Fruit fly (Drosophila melanogaster) whole organism, embryonic: ENCODE results near the gene Dh31.

ENCODE experiments used
- Atf6 ChIP-seq: fragments of 200-800 bp; sonication (Bioruptor generic); IDR thresholded peaks from 2 replicates; pipeline ENCODE4 v1.3.6; 2022; ENCODE audit warnings: missing biosample characterization, missing genetic modification characterization
- B-H2 ChIP-seq: fragments of 200-800 bp; sonication (Bioruptor generic); optimal IDR thresholded peaks from 2 replicates; lab custom pipeline; 2018; ENCODE audit warnings: missing biosample characterization, mild to moderate bottlenecking, missing genetic modification characterization
- CG10267 ChIP-seq: fragments of 200-800 bp; sonication (Bioruptor generic); optimal IDR thresholded peaks from 2 replicates; lab custom pipeline; 2018; ENCODE audit warnings: missing biosample characterization, mild to moderate bottlenecking, missing genetic modification characterization, moderate library complexity
- CG10462 ChIP-seq: fragments of 200-800 bp; sonication (Bioruptor generic); optimal IDR thresholded peaks from 2 replicates; lab custom pipeline; 2016; ENCODE audit warnings: missing biosample characterization, missing genetic modification characterization
- CG10543 ChIP-seq: fragments of 200-800 bp; sonication (Bioruptor generic); optimal IDR thresholded peaks from 3 replicates; lab custom pipeline; 2017; ENCODE audit warnings: missing biosample characterization, mild to moderate bottlenecking, missing genetic modification characterization, moderate library complexity
- CG10654 ChIP-seq: fragments of 200-800 bp; sonication (Bioruptor generic); optimal IDR thresholded peaks from 2 replicates; lab custom pipeline; 2016; ENCODE audit warnings: missing biosample characterization, missing genetic modification characterization
- CG10979 ChIP-seq: fragments of 200-800 bp; sonication (Bioruptor generic); optimal IDR thresholded peaks from 2 replicates; lab custom pipeline; 2018; ENCODE audit warnings: missing biosample characterization, mild to moderate bottlenecking, missing genetic modification characterization, moderate library complexity
- CG13287 ChIP-seq: fragments of 200-800 bp; sonication (Bioruptor generic); IDR thresholded peaks from 2 replicates; pipeline ENCODE4 v1.3.6; 2022; ENCODE audit warnings: missing biosample characterization, missing genetic modification characterization; ENCODE audit not compliant: partially characterized antibody
- CG13296 ChIP-seq: fragments of 200-800 bp; sonication (Bioruptor generic); optimal IDR thresholded peaks from 3 replicates; lab custom pipeline; 2018; ENCODE audit warnings: missing biosample characterization, mild to moderate bottlenecking, missing genetic modification characterization
- CG17359 ChIP-seq: fragments of 200-800 bp; sonication (Bioruptor generic); optimal IDR thresholded peaks from 3 replicates; lab custom pipeline; 2018; ENCODE audit warnings: missing biosample characterization, mild to moderate bottlenecking, missing genetic modification characterization, moderate library complexity
- CG2202 ChIP-seq: fragments of 200-800 bp; sonication (Bioruptor generic); optimal IDR thresholded peaks from 2 replicates; lab custom pipeline; 2018; ENCODE audit warnings: missing biosample characterization, mild to moderate bottlenecking, missing genetic modification characterization
- CG34224 ChIP-seq: fragments of 200-800 bp; sonication (Bioruptor generic); IDR thresholded peaks from 3 replicates; pipeline ENCODE4 v1.3.6; 2022; ENCODE audit warnings: missing biosample characterization, missing genetic modification characterization; ENCODE audit not compliant: partially characterized antibody
- CG34376 ChIP-seq: fragments of 200-800 bp; sonication (Bioruptor generic); optimal IDR thresholded peaks from 2 replicates; lab custom pipeline; 2018; ENCODE audit warnings: missing biosample characterization, mild to moderate bottlenecking, missing genetic modification characterization
- CG4404 ChIP-seq: fragments of 200-800 bp; sonication (Bioruptor generic); IDR thresholded peaks from 2 replicates; pipeline ENCODE4 v1.3.6; 2022; ENCODE audit warnings: missing biosample characterization, missing genetic modification characterization
- CG6813 ChIP-seq: fragments of 200-800 bp; sonication (Bioruptor generic); optimal IDR thresholded peaks from 2 replicates; lab custom pipeline; 2017; ENCODE audit warnings: missing biosample characterization, missing genetic modification characterization, mild to moderate bottlenecking, moderate library complexity, missing genetic modification reagents
- CG7372 ChIP-seq: fragments of 200-800 bp; sonication (Bioruptor generic); IDR thresholded peaks from 2 replicates; pipeline ENCODE4 v1.3.6; 2022; ENCODE audit warnings: missing biosample characterization, missing genetic modification characterization
- CG7963 ChIP-seq: fragments of 200-800 bp; sonication (Bioruptor generic); IDR thresholded peaks from 3 replicates; pipeline ENCODE4 v1.3.6; 2022; ENCODE audit warnings: missing biosample characterization, missing genetic modification characterization; ENCODE audit not compliant: partially characterized antibody
- CTCF ChIP-seq: fragments of 200-800 bp; sonication (Bioruptor generic); optimal IDR thresholded peaks from 2 replicates; lab custom pipeline; 2017; ENCODE audit warnings: missing biosample characterization, mild to moderate bottlenecking, missing genetic modification characterization, moderate library complexity
- Dp ChIP-seq: fragments of 200-800 bp; sonication (Bioruptor generic); optimal IDR thresholded peaks from 2 replicates; lab custom pipeline; 2018; ENCODE audit warnings: missing biosample characterization, mild to moderate bottlenecking, missing genetic modification characterization, moderate library complexity
- E2f2 ChIP-seq: fragments of 200-800 bp; sonication (Bioruptor generic); IDR thresholded peaks from 2 replicates; pipeline ENCODE4 v1.3.6; 2022; ENCODE audit warnings: missing biosample characterization, missing genetic modification characterization
- Eip74EF ChIP-seq, 2 experiments: fragments of 200-800 bp in 1 of 2; fragments of >200 bp in 1 of 2; sonication (Bioruptor generic) in 1 of 2; optimal IDR thresholded peaks; 2 replicates each; lab custom pipeline; 2017 to 2019; ENCODE audit warnings: missing biosample characterization in 2 of 2, missing genetic modification characterization in 2 of 2, mild to moderate bottlenecking in 1 of 2, moderate library complexity in 1 of 2
- GATAe ChIP-seq: fragments of 200-800 bp; sonication (Bioruptor generic); conservative IDR thresholded peaks from 2 replicates; pipeline ENCODE4 v1.3.6; 2022; ENCODE audit warnings: missing biosample characterization, missing genetic modification characterization
- HHEX ChIP-seq: fragments of 200-800 bp; sonication (Bioruptor generic); optimal IDR thresholded peaks from 3 replicates; lab custom pipeline; 2017; ENCODE audit warnings: missing biosample characterization, mild to moderate bottlenecking, missing genetic modification characterization, missing genetic modification reagents
- Hand ChIP-seq: fragments of 200-800 bp; sonication (Bioruptor generic); optimal IDR thresholded peaks from 2 replicates; lab custom pipeline; 2017; ENCODE audit warnings: mild to moderate bottlenecking, missing biosample characterization, missing genetic modification reagents, missing genetic modification characterization
- HmgZ ChIP-seq: fragments of 200-800 bp; sonication (Bioruptor generic); optimal IDR thresholded peaks from 2 replicates; lab custom pipeline; 2018; ENCODE audit warnings: missing biosample characterization, mild to moderate bottlenecking, missing genetic modification characterization
- Hr78 ChIP-seq, 2 experiments: fragments of 200-800 bp in 1 of 2; fragments of >200 bp in 1 of 2; sonication (Bioruptor generic) in 1 of 2; optimal IDR thresholded peaks; 2 replicates each; lab custom pipeline; 2017 to 2019; ENCODE audit warnings: missing biosample characterization in 2 of 2, missing genetic modification characterization in 2 of 2, mild to moderate bottlenecking in 1 of 2, moderate library complexity in 1 of 2
- Jarid2 ChIP-seq: fragments of 200-800 bp; sonication (Bioruptor generic); optimal IDR thresholded peaks from 3 replicates; lab custom pipeline; 2017; ENCODE audit warnings: mild to moderate bottlenecking, missing biosample characterization, missing genetic modification reagents, missing genetic modification characterization
- MBD-R2 ChIP-seq: fragments of 200-800 bp; sonication (Bioruptor generic); IDR thresholded peaks from 2 replicates; pipeline ENCODE4 v1.3.6; 2022; ENCODE audit warnings: missing biosample characterization, missing genetic modification characterization
- MESR4 ChIP-seq: fragments of 200-800 bp; sonication (Bioruptor generic); optimal IDR thresholded peaks from 2 replicates; lab custom pipeline; 2018; ENCODE audit warnings: missing biosample characterization, mild to moderate bottlenecking, missing genetic modification characterization, moderate library complexity
- Scr ChIP-seq: fragments of 200-800 bp; sonication (Bioruptor generic); IDR thresholded peaks from 2 replicates; pipeline ENCODE4 v1.3.6; 2022; ENCODE audit warnings: missing biosample characterization, missing genetic modification characterization; ENCODE audit not compliant: partially characterized antibody
- bowl ChIP-seq: fragments of 200-800 bp; sonication (Bioruptor generic); IDR thresholded peaks from 2 replicates; pipeline ENCODE4 v1.3.6; 2022; ENCODE audit warnings: missing biosample characterization, missing genetic modification characterization
- chinmo ChIP-seq: fragments of 200-800 bp; sonication (Bioruptor generic); IDR thresholded peaks from 4 replicates; pipeline ENCODE4 v1.3.6; 2022; ENCODE audit warnings: missing biosample characterization, missing genetic modification characterization; ENCODE audit not compliant: partially characterized antibody
- crp ChIP-seq, 2 experiments: fragments of 200-800 bp; sonication (Bioruptor generic); optimal IDR thresholded peaks; 2 replicates in 1 of 2; 3 replicates in 1 of 2; lab custom pipeline; 2017; ENCODE audit warnings: missing biosample characterization in 2 of 2, missing genetic modification characterization in 2 of 2, mild to moderate bottlenecking in 1 of 2, moderate library complexity in 1 of 2
- exex ChIP-seq: fragments of 200-800 bp; sonication (Bioruptor generic); optimal IDR thresholded peaks from 4 replicates; lab custom pipeline; 2018; ENCODE audit warnings: missing biosample characterization, mild to moderate bottlenecking, missing genetic modification characterization, moderate library complexity
- grn ChIP-seq: fragments of 200-800 bp; sonication (Bioruptor generic); optimal IDR thresholded peaks from 3 replicates; lab custom pipeline; 2017; ENCODE audit warnings: missing biosample characterization, missing genetic modification characterization
- gro ChIP-seq: fragments of 200-800 bp; sonication (Bioruptor generic); optimal IDR thresholded peaks from 2 replicates; lab custom pipeline; 2016; ENCODE audit warnings: missing biosample characterization, missing genetic modification characterization
- kah ChIP-seq: fragments of 200-800 bp; sonication (Bioruptor generic); optimal IDR thresholded peaks from 2 replicates; lab custom pipeline; 2018; ENCODE audit warnings: missing biosample characterization, mild to moderate bottlenecking, missing genetic modification characterization
- mirr ChIP-seq: fragments of 200-800 bp; sonication (Bioruptor generic); optimal IDR thresholded peaks from 3 replicates; lab custom pipeline; 2018; ENCODE audit warnings: missing biosample characterization, mild to moderate bottlenecking, missing genetic modification characterization
- peb ChIP-seq: fragments of 200-800 bp; sonication (Bioruptor generic); IDR thresholded peaks from 2 replicates; pipeline ENCODE4 v1.3.6; 2022; ENCODE audit warnings: missing biosample characterization, missing genetic modification characterization
- pho ChIP-seq: fragments of 200-800 bp; sonication (Bioruptor generic); optimal IDR thresholded peaks from 2 replicates; lab custom pipeline; 2016; ENCODE audit warnings: missing biosample characterization, missing genetic modification characterization
- pzg ChIP-seq: fragments of 200-800 bp; sonication (Bioruptor generic); optimal IDR thresholded peaks from 3 replicates; lab custom pipeline; 2018; ENCODE audit warnings: missing biosample characterization, mild to moderate bottlenecking, missing genetic modification characterization, moderate library complexity
- sc ChIP-seq, 3 experiments: fragments of >200 bp in 2 of 3; fragments of 200-800 bp in 1 of 3; sonication (Bioruptor generic) in 1 of 3; optimal IDR thresholded peaks; 2 replicates in 2 of 3; 3 replicates in 1 of 3; lab custom pipeline; 2017; ENCODE audit warnings: mild to moderate bottlenecking in 1 of 3, missing biosample characterization in 1 of 3, missing genetic modification characterization in 1 of 3, missing genetic modification reagents in 1 of 3
- schlank ChIP-seq: fragments of 200-800 bp; sonication (Bioruptor generic); optimal IDR thresholded peaks from 2 replicates; lab custom pipeline; 2018; ENCODE audit warnings: missing biosample characterization, mild to moderate bottlenecking, missing genetic modification characterization
- stc ChIP-seq: fragments of 200-800 bp; sonication (Bioruptor generic); IDR thresholded peaks from 2 replicates; pipeline ENCODE4 v1.3.6; 2022; ENCODE audit warnings: missing biosample characterization, missing genetic modification characterization
- sug ChIP-seq: fragments of 200-800 bp; optimal IDR thresholded peaks from 2 replicates; lab custom pipeline; 2019; ENCODE audit warnings: missing biosample characterization, mild to moderate bottlenecking, missing genetic modification characterization, moderate library complexity
- unc-4 ChIP-seq: fragments of 200-800 bp; sonication (Bioruptor generic); IDR thresholded peaks from 2 replicates; pipeline ENCODE4 v1.3.6; 2022; ENCODE audit warnings: missing biosample characterization, missing genetic modification characterization; ENCODE audit not compliant: partially characterized antibody

Gene Dh31

DNA sequence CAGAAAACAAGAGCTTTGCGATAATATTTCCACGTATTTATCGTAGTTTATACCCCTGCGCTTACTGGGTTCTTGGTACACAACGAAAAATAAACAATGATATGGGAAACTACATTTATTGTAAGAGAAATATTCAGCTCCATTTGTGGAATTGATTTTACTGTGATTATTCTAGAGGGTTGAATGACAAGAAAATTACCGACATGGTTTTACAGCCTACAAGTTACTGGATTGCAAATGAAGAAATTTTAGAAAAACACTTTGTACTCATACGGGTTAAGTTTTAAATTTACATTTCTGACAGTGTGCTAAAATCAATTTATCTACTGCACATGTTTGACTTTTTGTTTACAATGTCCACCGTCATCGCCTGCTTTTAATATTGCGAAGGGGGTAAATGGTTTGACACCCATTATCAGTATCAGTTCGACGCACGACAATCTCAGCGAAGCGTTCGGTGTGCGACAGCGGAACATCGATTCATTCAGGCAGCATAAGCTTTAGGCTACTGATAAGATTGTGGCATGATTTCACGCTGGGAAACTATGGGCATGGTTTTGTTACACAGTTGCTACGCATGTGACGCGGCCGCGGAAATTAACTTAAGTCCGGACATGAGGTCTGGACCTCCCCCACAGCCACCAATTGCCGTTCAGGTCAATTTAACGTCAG, 44.7 kb downstream of the Dh31 start (continued):
- TF ChIP-seq CG10654 (no peak), CG2202 (no peak), CG13296 (GFP tag; lab: Kevin White, UChicago) (no peak), kah (GFP tag; lab: Kevin White, UChicago) (no peak), HHEX (GFP tag; lab: Kevin White, UChicago) (no peak), Jarid2 (GFP tag; lab: Kevin White, UChicago) (peak; percentile 24), peb (GFP tag; lab: Robert Waterston, UW) (no peak), CG10979 (tag; lab: Kevin White, UChicago) (peak; percentile 29), CG17359 (peak; percentile 11), CG4404 (GFP tag; lab: Robert Waterston, UW) (no peak), CG10267 (peak; percentile 10)

DNA sequence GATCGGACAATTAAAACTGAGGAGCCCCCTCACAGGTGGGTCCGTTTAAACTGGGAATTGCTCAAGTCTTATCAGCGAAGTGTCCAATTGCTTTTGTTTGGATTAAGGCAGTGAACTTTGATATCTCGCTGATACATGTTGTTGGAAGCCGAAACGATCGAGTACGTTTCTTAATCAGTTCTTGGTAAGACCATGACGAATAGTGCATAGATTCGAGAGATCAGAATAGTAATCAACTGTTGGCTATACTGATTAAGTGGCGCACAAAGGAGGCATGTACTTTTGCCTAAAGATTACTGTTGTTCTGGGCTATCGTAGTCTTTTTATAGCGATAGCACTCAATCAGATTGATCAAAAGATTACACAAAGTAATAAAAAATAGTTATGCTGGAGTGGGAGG, 55.1 kb downstream of the Dh31 start:
- TF ChIP-seq exex (peak; percentile 98), stc (GFP tag; lab: Robert Waterston, UW) (0 out of 2 replicates have a peak, but pooled peaks have one; percentile 6), CG7963 (GFP tag; lab: Robert Waterston, UW) (no peak), HmgZ (tag; lab: Kevin White, UChicago) (peak; percentile 6), CTCF (no peak), chinmo (0 out of 4 replicates have a peak, but pooled peaks have one; percentile 63), CG10543 (GFP tag; lab: Kevin White, UChicago) (peak; percentile 51), gro (GFP tag; lab: Kevin White, UChicago) (peak; percentile 57), B-H2 (no peak), Eip74EF (GFP tag; optimal IDR thresholded peaks at IDR 0.05; lab: Kevin White, UChicago) (no peak), schlank (no peak), sug (tag; lab: Kevin White, UChicago) (peak; percentile 99), CG34376 (GFP tag; lab: Kevin White, UChicago) (peak; percentile 83), grn (peak; percentile 100), Hr78 (GFP tag; optimal IDR thresholded peaks at IDR 0.05; lab: Kevin White, UChicago) (peak in 1 of 2 experiments; percentile 73), mirr (GFP tag; lab: Kevin White, UChicago) (peak; percentile 93), GATAe (GFP tag; lab: Robert Waterston, UW) (peak; percentile 53), CG6813 (GFP tag; lab: Kevin White, UChicago) (peak; percentile 7), Atf6 (0 out of 2 replicates have a peak, but pooled peaks have one; percentile 29)

DNA sequence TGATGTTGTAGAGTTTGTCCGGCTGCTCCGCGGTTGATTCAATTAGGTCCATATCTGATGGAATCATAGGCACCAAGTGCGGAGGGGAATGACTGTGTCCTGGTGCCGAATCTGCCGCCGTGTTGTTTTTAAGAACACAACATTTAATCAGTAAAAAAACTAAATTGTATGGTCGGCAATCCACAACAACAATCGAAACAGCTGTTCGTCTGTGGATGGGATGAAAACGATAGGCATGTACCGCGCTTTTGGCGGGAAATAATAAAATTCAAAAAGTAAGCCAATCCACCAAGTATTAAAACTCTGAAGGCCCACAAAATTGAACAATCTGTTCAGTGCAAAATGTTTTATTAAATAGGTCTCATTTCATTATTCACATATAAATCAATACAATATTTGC, 57.3 kb downstream of the Dh31 start, which contains the start of gene Aasdh:
Aasdh (minus strand) TSS at position 219 of the 400 bp plus-strand sequence.
- TF ChIP-seq CG13287 (peak; percentile 48; the same call in 1 of the 2 replicates), Dp (GFP tag; lab: Kevin White, UChicago) (peak; percentile 84), Hand (GFP tag; lab: Kevin White, UChicago) (no peak), unc-4 (GFP tag; lab: Robert Waterston, UW) (peak; percentile 43; the same call in 1 of the 2 replicates), Scr (GFP tag; lab: Robert Waterston, UW) (peak; percentile 34; the same call in 1 of the 2 replicates), CG34224 (GFP tag; lab: Robert Waterston, UW) (peak; percentile 19; the same call in 1 of the 3 replicates), bowl (GFP tag; lab: Robert Waterston, UW) (0 out of 2 replicates have a peak, but pooled peaks have one; percentile 14), CG10462 (GFP tag; lab: Kevin White, UChicago) (no peak), MESR4 (GFP tag; lab: Kevin White, UChicago) (peak; percentile 21), pho (no peak), E2f2 (peak; percentile 90), chinmo (0 out of 4 replicates have a peak, but pooled peaks have one; percentile 27), crp (GFP tag; optimal IDR thresholded peaks at IDR 0.05; lab: Kevin White, UChicago) (peak in 1 of 2 experiments; percentile 88), sc (optimal IDR thresholded peaks at IDR 0.05; lab: Kevin White, UChicago) (no peak), sc (GFP tag; optimal IDR thresholded peaks at IDR 0.05; lab: Kevin White, UChicago) (no peak), MBD-R2 (GFP tag; lab: Robert Waterston, UW) (peak; percentile 77), pzg (GFP tag; lab: Kevin White, UChicago) (peak; percentile 29), grn (peak; percentile 12), CG7372 (no peak)
